Worm (Caenorhabditis elegans): Measurements from ENCODE around the gene gap-2.
A peak's percentile ranks its signal among the peaks of the same experiment; 100 is the strongest.

The gap-2 gene

DNA sequence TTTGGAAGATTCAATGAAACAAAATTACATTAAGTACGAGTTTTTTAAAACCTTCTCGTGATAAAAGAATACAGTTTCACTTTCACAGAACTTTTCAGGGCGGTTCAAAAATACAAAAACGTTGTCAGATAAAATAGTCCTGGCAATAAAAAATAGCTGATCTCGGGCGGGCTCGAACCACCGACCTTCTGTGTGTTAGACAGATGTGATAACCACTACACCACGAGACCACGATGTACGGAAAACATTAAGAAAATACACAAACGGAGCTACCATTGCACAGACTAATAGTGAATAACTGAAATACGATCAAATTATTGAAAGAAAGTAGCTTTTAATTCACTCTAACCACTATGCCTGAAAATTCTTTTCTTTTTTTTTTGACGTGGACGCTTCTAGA, 88.7 kb downstream of the gap-2 start (continued):
- peak; percentile 63 for TF ChIP-seq die-1 (tag; optimal IDR thresholded peaks at IDR 0.05)
- TF ChIP-seq nfyb-1 (GFP tag; IDR thresholded peaks at IDR 0.05): no peak; the same call in 1 of the 2 replicates
- TF ChIP-seq cebp-1 (GFP tag; IDR thresholded peaks at IDR 0.05): no peak
- TF ChIP-seq cebp-1 (tag; optimal IDR thresholded peaks at IDR 0.05): peak; percentile 54
- TF ChIP-seq Y53G8AR.9 (GFP tag; conservative IDR thresholded peaks at IDR 0.05): 0 out of 2 replicates have a peak, but pooled peaks have one; percentile 49
- no peak for TF ChIP-seq ceh-27 (GFP tag; optimal IDR thresholded peaks at IDR 0.05)
- TF ChIP-seq madf-6 (GFP tag; IDR thresholded peaks at IDR 0.05): no peak
- TF ChIP-seq B0019.2 (GFP tag; conservative IDR thresholded peaks at IDR 0.05): no peak
- TF ChIP-seq aptf-3 (GFP tag; IDR thresholded peaks at IDR 0.05): 0 out of 2 replicates have a peak, but pooled peaks have one; percentile 58
- TF ChIP-seq hlh-26 (GFP tag; conservative IDR thresholded peaks at IDR 0.05): no peak
- TF ChIP-seq attf-3 (GFP tag; conservative IDR thresholded peaks at IDR 0.05): no peak
- TF ChIP-seq let-607 (tag; optimal IDR thresholded peaks at IDR 0.05): peak in 1 of 2 experiments; percentile 8
- TF ChIP-seq lag-1 (GFP tag; IDR thresholded peaks at IDR 0.05): no peak
- no peak for TF ChIP-seq ama-1 (optimal IDR thresholded peaks at IDR 0.05)
- TF ChIP-seq ama-1 (GFP tag; optimal IDR thresholded peaks at IDR 0.05): peak in 1 of 2 experiments; percentile 40
- 0 out of 2 replicates have a peak, but pooled peaks have one; percentile 45 for TF ChIP-seq B0336.3 (GFP tag; IDR thresholded peaks at IDR 0.05)
- no peak for TF ChIP-seq dpl-1 (GFP tag; optimal IDR thresholded peaks at IDR 0.05)
- TF ChIP-seq nhr-80 (tag; optimal IDR thresholded peaks at IDR 0.05): peak; percentile 34
- 0 out of 2 replicates have a peak, but pooled peaks have one; percentile 79 for TF ChIP-seq ztf-6 (GFP tag; IDR thresholded peaks at IDR 0.05)
- no peak for TF ChIP-seq hrde-1 (tag; optimal IDR thresholded peaks at IDR 0.05; ENCODE audit: borderline replicate concordance)
- TF ChIP-seq xnd-1 (tag; optimal IDR thresholded peaks at IDR 0.05): no peak
- TF ChIP-seq C17E4.6 (GFP tag; IDR thresholded peaks at IDR 0.05): no peak
- TF ChIP-seq zim-3 (tag; optimal IDR thresholded peaks at IDR 0.05): peak; percentile 79
- TF ChIP-seq bed-1 (GFP tag; IDR thresholded peaks at IDR 0.05): no peak
- TF ChIP-seq repo-1 (tag; optimal IDR thresholded peaks at IDR 0.05): peak; percentile 42
- TF ChIP-seq hsf-1 (GFP tag; IDR thresholded peaks at IDR 0.05): 0 out of 2 replicates have a peak, but pooled peaks have one; percentile 35
- no peak for TF ChIP-seq athp-1 (tag; optimal IDR thresholded peaks at IDR 0.05)
- TF ChIP-seq F37B4.10 (GFP tag; IDR thresholded peaks at IDR 0.05): no peak
- peak; percentile 40 for TF ChIP-seq ztf-18 (tag; optimal IDR thresholded peaks at IDR 0.05)
- no peak for TF ChIP-seq nfya-2 (GFP tag; IDR thresholded peaks at IDR 0.05)
- TF ChIP-seq atf-7 (tag; optimal IDR thresholded peaks at IDR 0.05): no peak
- no peak for TF ChIP-seq ZK185.1 (tag; optimal IDR thresholded peaks at IDR 0.05; ENCODE audit: poor library complexity, severe bottlenecking)
- no peak for TF ChIP-seq F33H1.4 (GFP tag; IDR thresholded peaks at IDR 0.05)

DNA sequence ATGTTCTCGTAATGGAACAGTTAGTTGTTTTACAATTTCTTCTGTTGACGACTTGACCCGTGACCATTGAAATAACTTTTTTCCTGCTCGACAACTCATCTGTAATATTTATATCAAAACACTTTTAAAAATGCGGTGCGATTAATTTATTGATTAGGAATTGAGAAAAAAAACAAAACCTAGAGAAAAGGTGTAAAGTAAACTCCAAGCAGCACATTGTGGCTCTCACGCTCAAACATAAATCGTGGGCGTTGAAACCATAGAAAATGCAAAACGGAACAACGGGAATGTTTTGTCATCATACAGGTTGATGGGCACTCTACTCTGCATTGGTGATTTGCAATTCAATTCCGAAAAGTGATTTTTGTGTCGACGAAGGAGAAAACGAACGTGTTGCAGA, 93.6 kb downstream of the gap-2 start, which contains the start of gene moc-5:
moc-5 (minus strand) TSS at position 101 of the 400 bp plus-strand sequence.
- no peak for TF ChIP-seq dpff-1 (tag; optimal IDR thresholded peaks at IDR 0.05)
- no peak for TF ChIP-seq ztf-6 (GFP tag; IDR thresholded peaks at IDR 0.05)
